Worm (Caenorhabditis elegans): ENCODE results near the gene spp-11.
A peak's percentile ranks its signal among the peaks of the same experiment; 100 is the strongest.

DNA sequence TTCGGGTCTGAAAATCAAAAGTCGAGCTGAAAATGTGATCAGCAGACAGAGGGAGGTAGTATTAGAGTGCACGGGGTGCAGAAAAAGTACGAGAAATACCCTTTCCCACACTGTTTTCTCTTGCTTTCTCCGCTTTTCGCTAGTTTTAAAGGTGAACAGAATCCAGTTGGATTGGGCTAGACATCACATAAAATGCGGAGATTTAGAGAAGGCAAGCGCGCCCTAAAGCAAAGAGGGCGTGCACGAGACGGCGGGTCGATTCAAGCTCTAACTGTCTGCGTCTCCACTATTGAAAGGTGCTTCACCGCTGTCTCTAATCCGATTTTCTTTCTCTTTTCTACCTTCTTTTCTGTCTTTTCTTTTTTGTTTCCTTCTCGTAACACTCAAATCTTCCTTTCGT, 37.1 kb downstream of the spp-11 start:
- TF ChIP-seq lin-39 (tag; optimal IDR thresholded peaks at IDR 0.05) (no peak), mep-1 (tag; optimal IDR thresholded peaks at IDR 0.05) (peak; percentile 83), nhr-11 (tag; optimal IDR thresholded peaks at IDR 0.05) (peak; percentile 78)

All from whole organism, L4 larva.